Worm (Caenorhabditis elegans): Measurements from ENCODE around the gene F48G7.7.

F48G7.7 gene

DNA sequence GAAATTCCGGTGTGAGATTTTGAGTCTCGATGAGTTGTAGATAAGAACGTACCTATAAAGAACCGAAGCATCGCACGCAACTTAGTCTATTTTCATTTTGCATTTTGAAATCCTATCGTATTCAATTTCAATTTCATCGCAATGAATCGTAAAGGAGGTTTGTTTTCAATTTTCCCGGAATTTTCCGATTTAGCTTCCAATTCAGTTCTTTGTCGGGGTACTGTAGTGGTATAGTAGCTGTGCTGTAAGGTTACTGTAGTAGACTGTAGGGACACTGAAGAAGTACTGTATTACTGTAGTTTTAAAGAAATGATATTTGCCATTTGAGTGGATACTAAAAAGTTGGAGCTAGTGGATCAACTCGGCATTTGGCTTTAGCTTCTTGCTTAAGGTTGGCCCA is 26.4 kb downstream of the F48G7.7 start:
- TF ChIP-seq unc-55 (GFP tag; optimal IDR thresholded peaks at IDR 0.05), result no peak
- no peak for TF ChIP-seq hlh-30 (tag; optimal IDR thresholded peaks at IDR 0.05; ENCODE audit: insufficient read depth)
- no peak for TF ChIP-seq Y22D7AL.16 (tag; optimal IDR thresholded peaks at IDR 0.05)
- TF ChIP-seq ets-4 (tag; optimal IDR thresholded peaks at IDR 0.05), result no peak
- TF ChIP-seq ceh-45 (GFP tag; IDR thresholded peaks at IDR 0.05), result no peak
- TF ChIP-seq K09A11.1 (tag; optimal IDR thresholded peaks at IDR 0.05; ENCODE audit: insufficient read depth), result no peak
- no peak for TF ChIP-seq syd-9 (tag; optimal IDR thresholded peaks at IDR 0.05)
- no peak for TF ChIP-seq T23F11.4 (GFP tag; optimal IDR thresholded peaks at IDR 0.05)
- no peak for TF ChIP-seq nfya-1 (tag; optimal IDR thresholded peaks at IDR 0.05)
- no peak for TF ChIP-seq ceh-48 (tag; optimal IDR thresholded peaks at IDR 0.05)
- no peak for TF ChIP-seq ama-1 (optimal IDR thresholded peaks at IDR 0.05)
- TF ChIP-seq ahr-1 (tag; optimal IDR thresholded peaks at IDR 0.05), result no peak
- no peak for TF ChIP-seq tbx-2 (tag; optimal IDR thresholded peaks at IDR 0.05)
- no peak for TF ChIP-seq C38D4.7 (GFP tag; optimal IDR thresholded peaks at IDR 0.05)
- no peak for TF ChIP-seq elt-4 (tag; optimal IDR thresholded peaks at IDR 0.05)
- no peak for TF ChIP-seq ceh-6 (GFP tag; optimal IDR thresholded peaks at IDR 0.05)

DNA sequence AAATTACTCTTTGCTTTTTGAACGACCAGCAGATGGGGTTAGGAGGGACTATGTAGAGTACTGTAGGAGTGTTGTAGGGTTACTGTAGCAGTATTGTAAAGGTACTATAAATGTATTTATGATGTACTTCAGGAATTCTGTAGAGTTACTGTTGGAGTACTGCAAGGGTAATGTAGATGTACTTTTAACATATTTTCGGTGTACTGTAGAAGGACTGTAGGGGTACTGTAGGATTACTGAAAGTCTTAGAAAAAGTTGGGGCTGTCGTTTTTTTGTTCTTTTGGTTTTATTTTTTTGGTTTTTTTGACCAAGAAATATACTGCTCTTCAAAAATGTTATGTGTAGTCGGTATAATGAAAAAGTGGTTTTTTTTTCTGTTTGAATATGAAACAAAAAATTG is 27.6 kb downstream of the F48G7.7 start:
- TF ChIP-seq sox-4 (tag; optimal IDR thresholded peaks at IDR 0.05) (no peak), hlh-13 (GFP tag; optimal IDR thresholded peaks at IDR 0.05) (no peak), rnt-1 (tag; optimal IDR thresholded peaks at IDR 0.05) (no peak), nhr-232 (tag; optimal IDR thresholded peaks at IDR 0.05) (no peak), syd-9 (tag; optimal IDR thresholded peaks at IDR 0.05) (no peak), pat-9 (tag; optimal IDR thresholded peaks at IDR 0.05) (no peak), zip-5 (tag; optimal IDR thresholded peaks at IDR 0.05) (no peak), fkh-6 (tag; optimal IDR thresholded peaks at IDR 0.05) (no peak), che-1 (tag; optimal IDR thresholded peaks at IDR 0.05) (no peak), pha-4 (tag; optimal IDR thresholded peaks at IDR 0.05) (no peak)

DNA sequence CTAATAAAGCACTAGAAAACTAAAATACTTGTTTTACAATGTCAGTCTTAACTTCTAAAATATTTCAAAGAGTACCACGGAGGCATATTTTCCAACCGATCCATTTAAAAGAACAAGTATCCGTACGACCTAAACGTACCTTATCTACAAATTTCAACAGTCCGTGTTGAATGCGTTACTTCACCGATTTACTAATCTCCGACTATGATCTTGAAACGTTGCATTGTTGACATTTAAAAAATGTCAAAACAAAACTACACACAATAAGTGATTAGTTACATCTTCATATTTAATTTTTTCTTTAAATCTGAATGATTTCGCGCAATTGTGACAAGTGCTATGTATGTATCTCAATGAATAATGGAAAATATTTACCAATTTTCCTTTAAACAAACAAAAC is 28.4 kb downstream of the F48G7.7 start:
- TF ChIP-seq ceh-30 (tag; optimal IDR thresholded peaks at IDR 0.05), result no peak
- no peak for TF ChIP-seq ztf-16 (tag; optimal IDR thresholded peaks at IDR 0.05)
- TF ChIP-seq ceh-45 (GFP tag; IDR thresholded peaks at IDR 0.05), result no peak
- TF ChIP-seq nhr-232 (tag; optimal IDR thresholded peaks at IDR 0.05), result no peak
- TF ChIP-seq unc-86 (tag; optimal IDR thresholded peaks at IDR 0.05), result no peak
- TF ChIP-seq odd-2 (tag; optimal IDR thresholded peaks at IDR 0.05), result no peak
- TF ChIP-seq nfya-1 (tag; optimal IDR thresholded peaks at IDR 0.05), result no peak
- no peak for TF ChIP-seq eyg-1 (tag; optimal IDR thresholded peaks at IDR 0.05)
- TF ChIP-seq che-1 (tag; optimal IDR thresholded peaks at IDR 0.05), result no peak

DNA sequence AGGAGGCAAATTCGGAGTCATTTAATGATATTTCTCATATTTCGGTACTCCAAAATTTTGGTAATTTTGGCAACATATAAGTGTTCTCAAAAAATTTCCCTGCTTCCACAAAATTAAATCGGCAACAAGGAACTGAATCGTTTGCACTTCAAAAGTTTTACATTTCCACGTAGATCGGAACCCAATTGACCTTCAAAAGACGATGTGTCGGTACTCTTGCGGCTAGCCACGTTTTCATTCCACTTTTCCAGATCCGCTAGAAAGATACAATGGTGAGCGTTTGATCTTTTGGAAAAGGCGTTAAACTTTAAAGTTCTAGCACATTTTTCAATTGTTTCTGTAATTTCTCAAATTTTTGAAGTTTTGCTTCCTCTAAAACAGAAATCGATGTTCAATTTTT is 29.3 kb downstream of the F48G7.7 start:
- TF ChIP-seq hlh-6 (tag; optimal IDR thresholded peaks at IDR 0.05) (no peak), unc-55 (GFP tag; optimal IDR thresholded peaks at IDR 0.05) (no peak), F13H6.1 (tag; optimal IDR thresholded peaks at IDR 0.05) (no peak), syd-9 (tag; optimal IDR thresholded peaks at IDR 0.05) (no peak), pha-4 (tag; optimal IDR thresholded peaks at IDR 0.05) (no peak), pha-2 (tag; optimal IDR thresholded peaks at IDR 0.05) (no peak), nfya-1 (tag; optimal IDR thresholded peaks at IDR 0.05) (no peak), dve-1 (tag; optimal IDR thresholded peaks at IDR 0.05) (no peak), ceh-9 (tag; optimal IDR thresholded peaks at IDR 0.05) (no peak), zip-5 (tag; optimal IDR thresholded peaks at IDR 0.05) (no peak), dmd-4 (tag; optimal IDR thresholded peaks at IDR 0.05; ENCODE audit: borderline replicate concordance) (no peak), C08G9.2 (tag; optimal IDR thresholded peaks at IDR 0.05) (no peak), nhr-11 (tag; optimal IDR thresholded peaks at IDR 0.05) (no peak), mec-3 (tag; optimal IDR thresholded peaks at IDR 0.05; ENCODE audit: borderline replicate concordance) (no peak), elt-2 (tag; optimal IDR thresholded peaks at IDR 0.05) (no peak), pqm-1 (tag; optimal IDR thresholded peaks at IDR 0.05) (no peak), lim-6 (tag; optimal IDR thresholded peaks at IDR 0.05) (no peak), pros-1 (tag; optimal IDR thresholded peaks at IDR 0.05) (no peak), ref-2 (tag; optimal IDR thresholded peaks at IDR 0.05) (no peak)
